In the genomic region with DNA sequence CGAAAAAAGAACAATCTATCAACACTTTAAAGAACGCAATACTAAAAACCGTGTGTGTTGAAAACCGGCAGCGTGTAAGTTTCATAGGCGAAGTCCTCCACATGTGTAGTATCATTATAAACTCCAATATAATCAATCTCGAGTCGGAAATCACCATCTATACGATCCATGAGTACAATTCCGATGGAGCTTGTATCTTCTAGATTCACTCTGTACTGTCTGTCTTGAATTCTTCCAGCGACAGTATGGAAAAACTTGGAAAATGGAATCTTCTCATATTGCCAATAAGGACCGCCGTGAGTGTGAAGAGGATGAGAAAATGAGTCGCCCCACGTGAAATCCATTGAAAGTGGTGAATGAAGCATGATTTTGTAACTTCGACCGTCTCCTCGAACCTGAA, we compare ENCODE assay signal across 3 worm cellular contexts.
TF ChIP-seq lines count a peak whose summit lies in the region.

No protein-coding gene starts in this region.

TF ChIP-seq in whole organism, L1 larva, 84 proteins besides CTCF, POLR2A, EP300 and RAD21 (continued from another document):
- TF ChIP-seq nhr-71 (tag; optimal IDR thresholded peaks at IDR 0.05; lab: Kevin White, UChicago), result peak; percentile 41
- no peak for TF ChIP-seq jun-1 (tag; optimal IDR thresholded peaks at IDR 0.05; lab: Kevin White, UChicago)
- TF ChIP-seq pax-3 (tag; optimal IDR thresholded peaks at IDR 0.05; lab: Kevin White, UChicago), result peak; percentile 4
- peak; percentile 67 for TF ChIP-seq ama-1 (optimal IDR thresholded peaks at IDR 0.05; lab: Kevin White, UChicago)
- TF ChIP-seq fkh-8 (tag; optimal IDR thresholded peaks at IDR 0.05; lab: Kevin White, UChicago), result no peak
- no peak for TF ChIP-seq vab-15 (tag; optimal IDR thresholded peaks at IDR 0.05; lab: Kevin White, UChicago)
- no peak for TF ChIP-seq C16A3.4 (tag; optimal IDR thresholded peaks at IDR 0.05; lab: Kevin White, UChicago)
- no peak for TF ChIP-seq unc-98 (GFP tag; IDR thresholded peaks at IDR 0.05; lab: Robert Waterston, UW)
- TF ChIP-seq egl-13 (tag; optimal IDR thresholded peaks at IDR 0.05; lab: Kevin White, UChicago), result no peak
- peak in 1 of 2 experiments; percentile 5 for TF ChIP-seq lin-35 (GFP tag; optimal IDR thresholded peaks at IDR 0.05; lab: Kevin White, UChicago)
- no peak for TF ChIP-seq lir-3 (tag; optimal IDR thresholded peaks at IDR 0.05; lab: Kevin White, UChicago; ENCODE audit: poor library complexity)
- no peak for TF ChIP-seq rnt-1 (tag; optimal IDR thresholded peaks at IDR 0.05; lab: Kevin White, UChicago)
- TF ChIP-seq ztf-4 (tag; optimal IDR thresholded peaks at IDR 0.05; lab: Kevin White, UChicago), result no peak
- peak; percentile 16 for TF ChIP-seq elt-2 (tag; optimal IDR thresholded peaks at IDR 0.05; lab: Kevin White, UChicago)
- no peak for TF ChIP-seq nhr-12 (tag; optimal IDR thresholded peaks at IDR 0.05; lab: Kevin White, UChicago)
- TF ChIP-seq mab-9 (GFP tag; IDR thresholded peaks at IDR 0.05; lab: Robert Waterston, UW), result no peak
- no peak for TF ChIP-seq zag-1 (tag; optimal IDR thresholded peaks at IDR 0.05; lab: Kevin White, UChicago)
- TF ChIP-seq nhr-20 (tag; optimal IDR thresholded peaks at IDR 0.05; lab: Kevin White, UChicago), result no peak
- TF ChIP-seq egl-27 (tag; optimal IDR thresholded peaks at IDR 0.05; lab: Kevin White, UChicago), result no peak

TF ChIP-seq in whole organism, L4 larva, 104 proteins besides CTCF, POLR2A, EP300 and RAD21 (continued from another document):
- TF ChIP-seq dve-1 (tag; optimal IDR thresholded peaks at IDR 0.05; lab: Kevin White, UChicago; ENCODE audit: insufficient read depth) (peak; percentile 36), ceh-82 (tag; optimal IDR thresholded peaks at IDR 0.05; lab: Kevin White, UChicago) (no peak), unc-130 (GFP tag; optimal IDR thresholded peaks at IDR 0.05; lab: Kevin White, UChicago) (no peak), attf-4 (tag; optimal IDR thresholded peaks at IDR 0.05; lab: Kevin White, UChicago) (no peak), R02D3.7 (tag; optimal IDR thresholded peaks at IDR 0.05; lab: Kevin White, UChicago) (no peak), unc-62 (GFP tag; optimal IDR thresholded peaks at IDR 0.05 in 1 of 2; lab: Kevin White, UChicago) (peak in 1 of 2 experiments; percentile 22), unc-62 (tag; optimal IDR thresholded peaks at IDR 0.05; lab: Kevin White, UChicago) (no peak), ctbp-1 (GFP tag; IDR thresholded peaks at IDR 0.05; lab: Robert Waterston, UW) (no peak), spr-1 (tag; optimal IDR thresholded peaks at IDR 0.05; lab: Kevin White, UChicago) (no peak), daf-16 (GFP tag; optimal IDR thresholded peaks at IDR 0.05; lab: Kevin White, UChicago) (no peak), daf-16 (tag; optimal IDR thresholded peaks at IDR 0.05; lab: Kevin White, UChicago) (peak; percentile 25), T26A8.4 (GFP tag; IDR thresholded peaks at IDR 0.05; lab: Robert Waterston, UW) (peak; percentile 74; the same call in 1 of the 2 replicates), ztf-11 (tag; optimal IDR thresholded peaks at IDR 0.05; lab: Kevin White, UChicago) (no peak), F10B5.3 (tag; optimal IDR thresholded peaks at IDR 0.05; lab: Kevin White, UChicago) (no peak), gei-8 (GFP tag; optimal IDR thresholded peaks at IDR 0.05; lab: Kevin White, UChicago) (no peak), set-16 (GFP tag; IDR thresholded peaks at IDR 0.05; lab: Robert Waterston, UW) (no peak), nhr-41 (GFP tag; IDR thresholded peaks at IDR 0.05; lab: Robert Waterston, UW) (no peak), nhr-77 (tag; optimal IDR thresholded peaks at IDR 0.05; lab: Kevin White, UChicago) (no peak), mxl-2 (GFP tag; conservative IDR thresholded peaks at IDR 0.05; lab: Robert Waterston, UW) (0 out of 2 replicates have a peak, but pooled peaks have one; percentile 21), ama-1 (optimal IDR thresholded peaks at IDR 0.05; lab: Kevin White, UChicago) (peak; percentile 65), Y48G9A.11 (GFP tag; IDR thresholded peaks at IDR 0.05; lab: Robert Waterston, UW) (no peak), Y105C5A.15 (GFP tag; IDR thresholded peaks at IDR 0.05; lab: Robert Waterston, UW) (no peak), cey-2 (tag; optimal IDR thresholded peaks at IDR 0.05; lab: Kevin White, UChicago; ENCODE audit: borderline replicate concordance, insufficient read depth) (no peak), lim-7 (GFP tag; IDR thresholded peaks at IDR 0.05; lab: Robert Waterston, UW) (no peak), nhr-11 (tag; optimal IDR thresholded peaks at IDR 0.05; lab: Kevin White, UChicago) (no peak), madf-5 (GFP tag; IDR thresholded peaks at IDR 0.05; lab: Robert Waterston, UW) (no peak), tag-97 (GFP tag; IDR thresholded peaks at IDR 0.05; lab: Robert Waterston, UW) (no peak), ces-1 (GFP tag; optimal IDR thresholded peaks at IDR 0.05; lab: Kevin White, UChicago) (no peak), lin-15B (tag; optimal IDR thresholded peaks at IDR 0.05; lab: Kevin White, UChicago) (no peak), mes-2 (tag; optimal IDR thresholded peaks at IDR 0.05; lab: Kevin White, UChicago; ENCODE audit: poor library complexity, severe bottlenecking) (peak; percentile 45), aly-2 (tag; optimal IDR thresholded peaks at IDR 0.05; lab: Kevin White, UChicago) (no peak), duxl-1 (tag; optimal IDR thresholded peaks at IDR 0.05; lab: Kevin White, UChicago; ENCODE audit: poor library complexity) (no peak), ztf-7 (tag; optimal IDR thresholded peaks at IDR 0.05; lab: Kevin White, UChicago) (no peak), nhr-28 (tag; optimal IDR thresholded peaks at IDR 0.05; lab: Kevin White, UChicago) (no peak), F26F4.8 (GFP tag; conservative IDR thresholded peaks at IDR 0.05; lab: Robert Waterston, UW) (no peak; the same call in 1 of the 2 replicates), rbr-2 (tag; optimal IDR thresholded peaks at IDR 0.05; lab: Kevin White, UChicago) (no peak), fkh-10 (GFP tag; optimal IDR thresholded peaks at IDR 0.05; lab: Kevin White, UChicago) (no peak), hlh-30 (tag; optimal IDR thresholded peaks at IDR 0.05; lab: Kevin White, UChicago; ENCODE audit: insufficient read depth) (no peak), nhr-102 (tag; optimal IDR thresholded peaks at IDR 0.05; lab: Kevin White, UChicago) (peak; percentile 23), D1046.2 (GFP tag; IDR thresholded peaks at IDR 0.05; lab: Robert Waterston, UW) (0 out of 2 replicates have a peak, but pooled peaks have one; percentile 9), lin-39 (tag; optimal IDR thresholded peaks at IDR 0.05; lab: Kevin White, UChicago) (no peak), spr-3 (GFP tag; optimal IDR thresholded peaks at IDR 0.05; lab: Kevin White, UChicago) (peak; percentile 7), madf-9 (GFP tag; conservative IDR thresholded peaks at IDR 0.05; lab: Robert Waterston, UW) (no peak), aha-1 (tag; lab: Kevin White, UChicago) (peak; percentile 88), dmd-6 (GFP tag; IDR thresholded peaks at IDR 0.05; lab: Robert Waterston, UW) (0 out of 2 replicates have a peak, but pooled peaks have one; percentile 42), tra-1 (GFP tag; IDR thresholded peaks at IDR 0.05; lab: Robert Waterston, UW) (peak; percentile 46; the same call in 1 of the 2 replicates), egl-43 (GFP tag; IDR thresholded peaks at IDR 0.05; lab: Robert Waterston, UW) (no peak), snpc-1.2 (GFP tag; IDR thresholded peaks at IDR 0.05; lab: Robert Waterston, UW) (no peak)

TF ChIP-seq in whole organism, young adult, 124 proteins besides CTCF, POLR2A, EP300 and RAD21 (continued from another document):
- peak; percentile 74; the same call in 1 of the 2 replicates for TF ChIP-seq madf-3 (GFP tag; IDR thresholded peaks at IDR 0.05; lab: Robert Waterston, UW)
- TF ChIP-seq attf-6 (GFP tag; IDR thresholded peaks at IDR 0.05; lab: Robert Waterston, UW), result 0 out of 2 replicates have a peak, but pooled peaks have one; percentile 39
- peak; percentile 10 for TF ChIP-seq nhr-90 (tag; optimal IDR thresholded peaks at IDR 0.05; lab: Kevin White, UChicago)
- no peak for TF ChIP-seq hlh-26 (GFP tag; conservative IDR thresholded peaks at IDR 0.05; lab: Robert Waterston, UW)
- peak; percentile 59 for TF ChIP-seq F10E7.11 (tag; optimal IDR thresholded peaks at IDR 0.05; lab: Kevin White, UChicago)
- peak; percentile 15 for TF ChIP-seq madf-10 (tag; optimal IDR thresholded peaks at IDR 0.05; lab: Kevin White, UChicago)
- TF ChIP-seq hlh-12 (tag; optimal IDR thresholded peaks at IDR 0.05; lab: Kevin White, UChicago), result peak; percentile 37
- peak; percentile 59 for TF ChIP-seq lin-40 (tag; optimal IDR thresholded peaks at IDR 0.05; lab: Kevin White, UChicago)
- peak; percentile 35 for TF ChIP-seq ZK185.1 (tag; optimal IDR thresholded peaks at IDR 0.05; lab: Kevin White, UChicago; ENCODE audit: poor library complexity, severe bottlenecking)
- TF ChIP-seq hmg-1.2 (GFP tag; IDR thresholded peaks at IDR 0.05; lab: Robert Waterston, UW), result peak; percentile 26; the same call in 1 of the 2 replicates
- TF ChIP-seq somi-1 (GFP tag; optimal IDR thresholded peaks at IDR 0.05; lab: Kevin White, UChicago), result no peak
- peak; percentile 50 for TF ChIP-seq pha-4 (tag; optimal IDR thresholded peaks at IDR 0.05; lab: Kevin White, UChicago)
- no peak for TF ChIP-seq bed-1 (GFP tag; IDR thresholded peaks at IDR 0.05; lab: Robert Waterston, UW)
- no peak for TF ChIP-seq ceh-27 (GFP tag; optimal IDR thresholded peaks at IDR 0.05; lab: Kevin White, UChicago)
- peak; percentile 67 for TF ChIP-seq dpff-1 (tag; optimal IDR thresholded peaks at IDR 0.05; lab: Kevin White, UChicago)
- peak; percentile 19 for TF ChIP-seq athp-1 (tag; optimal IDR thresholded peaks at IDR 0.05; lab: Kevin White, UChicago)
- peak; percentile 23 for TF ChIP-seq attf-5 (GFP tag; optimal IDR thresholded peaks at IDR 0.05; lab: Kevin White, UChicago)
- TF ChIP-seq chd-7 (tag; optimal IDR thresholded peaks at IDR 0.05; lab: Kevin White, UChicago), result peak; percentile 65
- TF ChIP-seq mel-28 (tag; optimal IDR thresholded peaks at IDR 0.05; lab: Kevin White, UChicago; ENCODE audit: borderline replicate concordance), result no peak
- no peak for TF ChIP-seq rcor-1 (GFP tag; IDR thresholded peaks at IDR 0.05; lab: Robert Waterston, UW)
- peak; percentile 70 for TF ChIP-seq T26A5.8 (tag; optimal IDR thresholded peaks at IDR 0.05; lab: Kevin White, UChicago)
- TF ChIP-seq snpc-4 (GFP tag; optimal IDR thresholded peaks at IDR 0.05; lab: Kevin White, UChicago), result no peak
- peak in 2 of 4 experiments; percentile 35 to 48 for TF ChIP-seq snpc-4 (tag; optimal IDR thresholded peaks at IDR 0.05; lab: Kevin White, UChicago)
- no peak for TF ChIP-seq B0261.1 (tag; optimal IDR thresholded peaks at IDR 0.05; lab: Kevin White, UChicago)
- peak; percentile 85 for TF ChIP-seq B0336.3 (GFP tag; IDR thresholded peaks at IDR 0.05; lab: Robert Waterston, UW)
- peak; percentile 34 for TF ChIP-seq ets-4 (GFP tag; optimal IDR thresholded peaks at IDR 0.05; lab: Kevin White, UChicago)
- TF ChIP-seq aptf-2 (GFP tag; conservative IDR thresholded peaks at IDR 0.05; lab: Robert Waterston, UW), result no peak
- TF ChIP-seq nhr-27 (tag; optimal IDR thresholded peaks at IDR 0.05; lab: Kevin White, UChicago), result no peak
- peak; percentile 6 for TF ChIP-seq B0035.1 (tag; optimal IDR thresholded peaks at IDR 0.05; lab: Kevin White, UChicago)
- no peak for TF ChIP-seq attf-3 (GFP tag; conservative IDR thresholded peaks at IDR 0.05; lab: Robert Waterston, UW)
- peak; percentile 55 for TF ChIP-seq die-1 (tag; optimal IDR thresholded peaks at IDR 0.05; lab: Kevin White, UChicago)
- TF ChIP-seq let-526 (GFP tag; IDR thresholded peaks at IDR 0.05; lab: Robert Waterston, UW), result 0 out of 2 replicates have a peak, but pooled peaks have one; percentile 11
- TF ChIP-seq mcd-1 (GFP tag; IDR thresholded peaks at IDR 0.05; lab: Robert Waterston, UW), result peak; percentile 72
- TF ChIP-seq tlf-1 (GFP tag; optimal IDR thresholded peaks at IDR 0.05; lab: Kevin White, UChicago), result peak; percentile 83
- TF ChIP-seq Y79H2A.3 (GFP tag; conservative IDR thresholded peaks at IDR 0.05; lab: Robert Waterston, UW), result no peak
- TF ChIP-seq ztf-6 (GFP tag; IDR thresholded peaks at IDR 0.05; lab: Robert Waterston, UW), result no peak
- TF ChIP-seq C06A6.2 (GFP tag; conservative IDR thresholded peaks at IDR 0.05; lab: Robert Waterston, UW), result peak; percentile 53
- TF ChIP-seq hrde-1 (tag; optimal IDR thresholded peaks at IDR 0.05; lab: Kevin White, UChicago; ENCODE audit: borderline replicate concordance), result peak; percentile 0
- TF ChIP-seq Y56A3A.18 (GFP tag; IDR thresholded peaks at IDR 0.05; lab: Robert Waterston, UW), result peak; percentile 86
